Fruit fly (Drosophila melanogaster) whole organism, embryonic: ENCODE results near the gene CG14893.

Experiments used
- Ada2b ChIP-seq: fragments of 200-800 bp; sonication (Bioruptor generic); IDR thresholded peaks from 2 replicates; pipeline ENCODE4 v1.3.6; 2022; ENCODE audit warnings: missing biosample characterization, missing genetic modification characterization
- Awh ChIP-seq: fragments of 200-800 bp; sonication (Bioruptor generic); IDR thresholded peaks from 2 replicates; pipeline ENCODE4, ENCODE4 v1.3.6; 2022; ENCODE audit warnings: missing biosample characterization, missing genetic modification characterization
- CG10209 ChIP-seq: fragments of 200-800 bp; sonication (Bioruptor generic); optimal IDR thresholded peaks from 3 replicates; lab custom pipeline; 2017; ENCODE audit warnings: missing biosample characterization, mild to moderate bottlenecking, missing genetic modification characterization, missing genetic modification reagents
- CG10431 ChIP-seq: fragments of 200-800 bp; sonication (Bioruptor generic); optimal IDR thresholded peaks from 3 replicates; lab custom pipeline; 2018; ENCODE audit warnings: missing biosample characterization, mild to moderate bottlenecking, missing genetic modification characterization
- CG12769 ChIP-seq: fragments of 200-800 bp; sonication (Bioruptor generic); optimal IDR thresholded peaks from 2 replicates; lab custom pipeline; 2019; ENCODE audit warnings: missing biosample characterization, mild to moderate bottlenecking, missing genetic modification characterization, moderate library complexity
- CG13123 ChIP-seq: fragments of 200-800 bp; sonication (Bioruptor generic); optimal IDR thresholded peaks from 2 replicates; lab custom pipeline; 2016; ENCODE audit warnings: missing biosample characterization, missing genetic modification characterization
- CG13894 ChIP-seq: fragments of 200-800 bp; sonication (Bioruptor generic); optimal IDR thresholded peaks from 3 replicates; lab custom pipeline; 2018; ENCODE audit warnings: missing biosample characterization, mild to moderate bottlenecking, missing genetic modification characterization, moderate library complexity
- CG15514 ChIP-seq: fragments of 200-800 bp; sonication (Bioruptor generic); optimal IDR thresholded peaks from 3 replicates; lab custom pipeline; 2017; ENCODE audit warnings: missing biosample characterization, missing genetic modification characterization, mild to moderate bottlenecking, moderate library complexity, missing genetic modification reagents
- CG2120 ChIP-seq: fragments of 200-800 bp; sonication (Bioruptor generic); optimal IDR thresholded peaks from 3 replicates; lab custom pipeline; 2016; ENCODE audit warnings: missing biosample characterization, missing genetic modification characterization
- CG2199 ChIP-seq: fragments of 200-800 bp; sonication (Bioruptor generic); IDR thresholded peaks from 3 replicates; pipeline ENCODE4 v1.3.6; 2022; ENCODE audit warnings: missing biosample characterization, missing genetic modification characterization
- CG33213 ChIP-seq: fragments of 200-800 bp; sonication (Bioruptor generic); optimal IDR thresholded peaks from 3 replicates; lab custom pipeline; 2016; ENCODE audit warnings: missing biosample characterization, missing genetic modification characterization
- CG4360 ChIP-seq: fragments of 200-800 bp; sonication (Bioruptor generic); IDR thresholded peaks from 2 replicates; pipeline ENCODE4 v1.3.6; 2022; ENCODE audit warnings: missing biosample characterization, missing genetic modification characterization
- CG4707 ChIP-seq: fragments of 200-800 bp; sonication (Bioruptor generic); optimal IDR thresholded peaks from 2 replicates; lab custom pipeline; 2018; ENCODE audit warnings: missing biosample characterization, mild to moderate bottlenecking, missing genetic modification characterization, moderate library complexity
- CG6654 ChIP-seq: fragments of 200-800 bp; sonication (Bioruptor generic); optimal IDR thresholded peaks from 2 replicates; lab custom pipeline; 2017; ENCODE audit warnings: missing biosample characterization, mild to moderate bottlenecking, missing genetic modification characterization
- CG8290 ChIP-seq, 3 experiments: fragments of 200-800 bp; sonication (Bioruptor generic); optimal IDR thresholded peaks; 2 replicates each; lab custom pipeline; 2016 to 2019; ENCODE audit warnings: missing biosample characterization in 3 of 3, missing genetic modification characterization in 3 of 3, mild to moderate bottlenecking in 2 of 3, moderate library complexity in 1 of 3
- CG9437 ChIP-seq: fragments of 200-800 bp; sonication (Bioruptor generic); optimal IDR thresholded peaks from 2 replicates; lab custom pipeline; 2018; ENCODE audit warnings: missing biosample characterization, mild to moderate bottlenecking, missing genetic modification characterization
- Deaf1 ChIP-seq: fragments of 200-800 bp; optimal IDR thresholded peaks from 3 replicates; lab custom pipeline; 2019; ENCODE audit warnings: missing biosample characterization, mild to moderate bottlenecking, missing genetic modification characterization, moderate library complexity
- Dfd ChIP-seq, 2 experiments: fragments of >200 bp; optimal IDR thresholded peaks; 2 replicates each; lab custom pipeline; 2017; ENCODE audit warnings: missing biosample characterization in 2 of 2, missing genetic modification characterization in 2 of 2
- Eip74EF ChIP-seq, 2 experiments: fragments of 200-800 bp in 1 of 2; fragments of >200 bp in 1 of 2; sonication (Bioruptor generic) in 1 of 2; optimal IDR thresholded peaks; 2 replicates each; lab custom pipeline; 2017 to 2019; ENCODE audit warnings: missing biosample characterization in 2 of 2, missing genetic modification characterization in 2 of 2, mild to moderate bottlenecking in 1 of 2, moderate library complexity in 1 of 2
- Fer3 ChIP-seq: fragments of 200-800 bp; sonication (Bioruptor generic); optimal IDR thresholded peaks from 2 replicates; lab custom pipeline; 2018; ENCODE audit warnings: missing biosample characterization, mild to moderate bottlenecking, missing genetic modification characterization, moderate library complexity
- HLH54F ChIP-seq: fragments of 200-800 bp; sonication (Bioruptor generic); optimal IDR thresholded peaks from 3 replicates; lab custom pipeline; 2016; ENCODE audit warnings: missing biosample characterization, missing genetic modification characterization
- HmgZ ChIP-seq: fragments of 200-800 bp; sonication (Bioruptor generic); optimal IDR thresholded peaks from 2 replicates; lab custom pipeline; 2018; ENCODE audit warnings: missing biosample characterization, mild to moderate bottlenecking, missing genetic modification characterization
- Hr78 ChIP-seq, 2 experiments: fragments of 200-800 bp in 1 of 2; fragments of >200 bp in 1 of 2; sonication (Bioruptor generic) in 1 of 2; optimal IDR thresholded peaks; 2 replicates each; lab custom pipeline; 2017 to 2019; ENCODE audit warnings: missing biosample characterization in 2 of 2, missing genetic modification characterization in 2 of 2, mild to moderate bottlenecking in 1 of 2, moderate library complexity in 1 of 2
- Med ChIP-seq: fragments of 200-800 bp; sonication (Bioruptor generic); peaks from one replicate; lab custom pipeline; 2016; ENCODE audit warnings: missing biosample characterization, missing genetic modification characterization, mild to moderate bottlenecking, inconsistent platforms, moderate library complexity
- NC2α ChIP-seq: fragments of 200-800 bp; sonication (Bioruptor generic); optimal IDR thresholded peaks from 2 replicates; lab custom pipeline; 2016; ENCODE audit warnings: missing biosample characterization, missing genetic modification characterization
- NK7.1 ChIP-seq: fragments of 200-800 bp; sonication (Bioruptor generic); optimal IDR thresholded peaks from 3 replicates; lab custom pipeline; 2016; ENCODE audit warnings: missing biosample characterization, missing genetic modification characterization
- Nf-YB ChIP-seq: fragments of 200-800 bp; sonication (Bioruptor generic); optimal IDR thresholded peaks from 3 replicates; lab custom pipeline; 2019; ENCODE audit warnings: missing biosample characterization, mild to moderate bottlenecking, missing genetic modification characterization, moderate library complexity
- Pdp1 ChIP-seq, 2 experiments: fragments of 200-800 bp; sonication (Bioruptor generic); optimal IDR thresholded peaks; 3 replicates each; lab custom pipeline; 2016; ENCODE audit warnings: missing biosample characterization in 2 of 2, missing genetic modification characterization in 2 of 2, mild to moderate bottlenecking in 1 of 2, moderate library complexity in 1 of 2
- Sry-δ ChIP-seq: fragments of 200-800 bp; sonication (Bioruptor generic); optimal IDR thresholded peaks from 2 replicates; lab custom pipeline; 2016; ENCODE audit warnings: missing biosample characterization, missing genetic modification characterization
- ab ChIP-seq: fragments of 200-800 bp; sonication (Bioruptor generic); optimal IDR thresholded peaks from 2 replicates; lab custom pipeline; 2016; ENCODE audit warnings: missing biosample characterization, missing genetic modification characterization
- abd-A ChIP-seq: fragments of 200-800 bp; sonication (Bioruptor generic); optimal IDR thresholded peaks from 3 replicates; lab custom pipeline; 2019; ENCODE audit warnings: missing biosample characterization, mild to moderate bottlenecking, missing genetic modification characterization, moderate library complexity
- ac ChIP-seq: fragments of 200-800 bp; sonication (Bioruptor generic); optimal IDR thresholded peaks from 3 replicates; lab custom pipeline; 2017; ENCODE audit warnings: missing biosample characterization, mild to moderate bottlenecking, missing genetic modification characterization
- cas ChIP-seq: fragments of 200-800 bp; sonication (Bioruptor generic); IDR thresholded peaks from 2 replicates; pipeline ENCODE4 v1.3.6; 2022; ENCODE audit warnings: missing biosample characterization, missing genetic modification characterization
- cg ChIP-seq: fragments of 200-800 bp; sonication (Bioruptor generic); optimal IDR thresholded peaks from 3 replicates; lab custom pipeline; 2019; ENCODE audit warnings: missing biosample characterization, mild to moderate bottlenecking, missing genetic modification characterization, moderate library complexity
- chinmo ChIP-seq: fragments of 200-800 bp; sonication (Bioruptor generic); IDR thresholded peaks from 4 replicates; pipeline ENCODE4 v1.3.6; 2022; ENCODE audit warnings: missing biosample characterization, missing genetic modification characterization; ENCODE audit not compliant: partially characterized antibody
- crc ChIP-seq: fragments of 200-800 bp; sonication (Bioruptor generic); optimal IDR thresholded peaks from 2 replicates; lab custom pipeline; 2016; ENCODE audit warnings: missing biosample characterization, missing genetic modification characterization
- dmrt99B ChIP-seq: fragments of 200-800 bp; sonication (Bioruptor generic); optimal IDR thresholded peaks from 2 replicates; lab custom pipeline; 2018; ENCODE audit warnings: missing biosample characterization, mild to moderate bottlenecking, missing genetic modification characterization, moderate library complexity
- en ChIP-seq: fragments of 200-800 bp; sonication (Bioruptor generic); optimal IDR thresholded peaks from 2 replicates; lab custom pipeline; 2016; ENCODE audit warnings: missing biosample characterization, missing genetic modification characterization
- gce ChIP-seq: fragments of 200-800 bp; sonication (Bioruptor generic); IDR thresholded peaks from 3 replicates; pipeline ENCODE4 v1.3.6; 2022; ENCODE audit warnings: missing biosample characterization, missing genetic modification characterization
- gem ChIP-seq: fragments of 200-800 bp; sonication (Bioruptor generic); optimal IDR thresholded peaks from 2 replicates; lab custom pipeline; 2019; ENCODE audit warnings: missing biosample characterization, mild to moderate bottlenecking, missing genetic modification characterization, moderate library complexity
- grn ChIP-seq: fragments of 200-800 bp; sonication (Bioruptor generic); optimal IDR thresholded peaks from 3 replicates; lab custom pipeline; 2017; ENCODE audit warnings: missing biosample characterization, missing genetic modification characterization
- h ChIP-seq: fragments of >200 bp; optimal IDR thresholded peaks from 2 replicates; lab custom pipeline; 2017
- pros ChIP-seq: fragments of 200-800 bp; sonication (Bioruptor generic); optimal IDR thresholded peaks from 3 replicates; lab custom pipeline; 2019; ENCODE audit warnings: missing biosample characterization, mild to moderate bottlenecking, missing genetic modification characterization, moderate library complexity
- schlank ChIP-seq: fragments of 200-800 bp; sonication (Bioruptor generic); optimal IDR thresholded peaks from 2 replicates; lab custom pipeline; 2018; ENCODE audit warnings: missing biosample characterization, mild to moderate bottlenecking, missing genetic modification characterization
- sd ChIP-seq: fragments of 200-800 bp; sonication (Bioruptor generic); optimal IDR thresholded peaks from 3 replicates; lab custom pipeline; 2018; ENCODE audit warnings: missing biosample characterization, mild to moderate bottlenecking, missing genetic modification characterization, moderate library complexity
- sens-2 ChIP-seq: fragments of 200-800 bp; sonication (Bioruptor generic); IDR thresholded peaks from 2 replicates; pipeline ENCODE4 v1.3.6; 2022; ENCODE audit warnings: missing biosample characterization, missing genetic modification characterization
- vvl ChIP-seq: fragments of 200-800 bp; sonication (Bioruptor generic); IDR thresholded peaks from 2 replicates; pipeline ENCODE4 v1.3.6; 2022; ENCODE audit warnings: missing biosample characterization, missing genetic modification characterization
- yki ChIP-seq: fragments of >200 bp; optimal IDR thresholded peaks from 3 replicates; lab custom pipeline; 2018

The CG14893 gene

dm6 chr3R:16664144-16664825 lies 43.7 kb downstream of the CG14893 start:
- TF ChIP-seq CG12769 (tag; lab: Kevin White, UChicago) (peak; percentile 55), Ada2b (no peak), sens-2 (GFP tag; lab: Robert Waterston, UW) (no peak), yki (lab: Kevin White, UChicago) (no peak), CG4360 (no peak), CG2199 (GFP tag; lab: Robert Waterston, UW) (0 out of 3 replicates have a peak, but pooled peaks have one; percentile 51), chinmo (GFP tag; lab: Robert Waterston, UW) (peak; percentile 63; the same call in 1 of the 4 replicates), CG10431 (GFP tag; lab: Kevin White, UChicago) (no peak), Dfd (GFP tag; optimal IDR thresholded peaks at IDR 0.05; lab: Kevin White, UChicago) (no peak), CG13123 (no peak), sd (tag; lab: Kevin White, UChicago) (peak; percentile 92), Awh (GFP tag; lab: Robert Waterston, UW) (peak; percentile 84), CG8290 (GFP tag; optimal IDR thresholded peaks at IDR 0.05; lab: Kevin White, UChicago) (no peak), CG8290 (tag; optimal IDR thresholded peaks at IDR 0.05; lab: Kevin White, UChicago) (peak in 1 of 2 experiments; percentile 25), CG10209 (no peak), Fer3 (no peak), gce (0 out of 3 replicates have a peak, but pooled peaks have one; percentile 13), CG9437 (GFP tag; lab: Kevin White, UChicago) (no peak), NC2α (GFP tag; lab: Kevin White, UChicago) (no peak), CG33213 (GFP tag; lab: Kevin White, UChicago) (no peak), CG15514 (GFP tag; lab: Kevin White, UChicago) (no peak), cg (peak; percentile 48), abd-A (peak; percentile 99), CG6654 (no peak), pros (GFP tag; lab: Kevin White, UChicago) (peak; percentile 17), HmgZ (tag; lab: Kevin White, UChicago) (no peak), Eip74EF (GFP tag; optimal IDR thresholded peaks at IDR 0.05; lab: Kevin White, UChicago) (peak in 1 of 2 experiments; percentile 11), ac (GFP tag; lab: Kevin White, UChicago) (no peak), Med (GFP tag; lab: Kevin White, UChicago) (peak; percentile 35), h (lab: Kevin White, UChicago) (no peak), Nf-YB (GFP tag; lab: Kevin White, UChicago) (no peak), vvl (GFP tag; lab: Robert Waterston, UW) (peak; percentile 67; the same call in 1 of the 2 replicates), cas (GFP tag; lab: Robert Waterston, UW) (no peak), NK7.1 (GFP tag; lab: Kevin White, UChicago) (no peak), ab (GFP tag; lab: Kevin White, UChicago) (no peak), Sry-δ (GFP tag; lab: Kevin White, UChicago) (no peak), CG4707 (no peak), CG2120 (GFP tag; lab: Kevin White, UChicago) (no peak), dmrt99B (tag; lab: Kevin White, UChicago) (no peak), Deaf1 (tag; lab: Kevin White, UChicago) (no peak), Pdp1 (GFP tag; optimal IDR thresholded peaks at IDR 0.05; lab: Kevin White, UChicago) (no peak), HLH54F (GFP tag; lab: Kevin White, UChicago) (no peak), en (peak; percentile 31), Hr78 (GFP tag; optimal IDR thresholded peaks at IDR 0.05; lab: Kevin White, UChicago) (peak in 1 of 2 experiments; percentile 15), schlank (no peak), CG13894 (tag; lab: Kevin White, UChicago) (peak; percentile 41), grn (GFP tag; lab: Kevin White, UChicago) (peak; percentile 72), gem (tag; lab: Kevin White, UChicago) (no peak), crc (no peak)
